2 fruit fly cellular contexts compared by ENCODE assay signal in the genomic region with DNA sequence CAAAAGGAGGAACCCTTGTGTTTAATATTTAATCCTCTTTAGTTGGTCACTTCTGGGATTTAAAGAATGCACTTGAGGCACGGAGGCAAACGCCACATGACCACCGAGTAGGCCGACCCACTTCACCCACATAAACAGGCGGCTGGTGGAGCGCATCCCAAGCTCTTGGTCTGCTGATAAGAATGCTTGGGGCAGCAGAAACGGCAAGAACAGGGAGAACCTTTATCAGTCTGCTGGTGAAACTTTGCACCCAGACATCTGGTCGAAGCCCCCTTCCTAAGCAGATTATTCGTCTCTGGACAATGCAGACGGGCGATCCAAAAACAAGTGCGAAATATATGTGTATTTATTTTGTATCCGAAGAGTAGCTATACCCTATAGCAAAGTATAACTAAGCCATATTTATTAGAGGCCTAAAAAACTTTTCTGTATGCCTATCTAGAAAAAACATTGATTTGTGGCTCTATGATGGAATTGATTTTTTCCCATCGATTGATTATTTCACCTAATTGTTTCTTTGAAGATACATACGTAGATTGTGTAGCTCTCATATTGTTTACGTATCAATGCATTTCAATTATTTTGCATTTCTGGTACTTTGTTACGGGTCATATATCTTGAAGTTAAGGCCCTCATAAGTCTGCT.
TF ChIP-seq lines count a peak whose summit lies in the region.

No protein-coding gene starts in this region.

TF ChIP-seq in whole organism, embryonic, 481 proteins besides CTCF, POLR2A, EP300 and RAD21 (continued from another document):
- no peak for TF ChIP-seq CG9932 (GFP tag; IDR thresholded peaks at IDR 0.05; lab: Robert Waterston, UW)
- peak; percentile 64 for TF ChIP-seq D19A (tag; optimal IDR thresholded peaks at IDR 0.05; lab: Kevin White, UChicago)
- no peak for TF ChIP-seq Ets97D (GFP tag; optimal IDR thresholded peaks at IDR 0.05; lab: Kevin White, UChicago)
- TF ChIP-seq CG4424 (GFP tag; optimal IDR thresholded peaks at IDR 0.05; lab: Kevin White, UChicago): no peak

TF ChIP-seq in whole organism, prepupa, 60 proteins besides CTCF, POLR2A, EP300 and RAD21 (continued from another document):
- TF ChIP-seq CG16779 (tag; optimal IDR thresholded peaks at IDR 0.05; lab: Kevin White, UChicago): peak; percentile 30
- peak; percentile 29; the same call in 1 of the 3 replicates for TF ChIP-seq CG6163 (GFP tag; IDR thresholded peaks at IDR 0.05; lab: Robert Waterston, UW)
- TF ChIP-seq Smox (GFP tag; optimal IDR thresholded peaks at IDR 0.05; lab: Kevin White, UChicago): peak; percentile 5
- peak; percentile 71 for TF ChIP-seq CG6808 (GFP tag; optimal IDR thresholded peaks at IDR 0.05; lab: Kevin White, UChicago)
- peak; percentile 25 for TF ChIP-seq OdsH (GFP tag; optimal IDR thresholded peaks at IDR 0.05; lab: Kevin White, UChicago)
- TF ChIP-seq CG11902 (GFP tag; optimal IDR thresholded peaks at IDR 0.05; lab: Kevin White, UChicago): no peak
- TF ChIP-seq net (GFP tag; optimal IDR thresholded peaks at IDR 0.05; lab: Kevin White, UChicago): peak; percentile 46
- peak; percentile 10 for TF ChIP-seq Sox102F (GFP tag; optimal IDR thresholded peaks at IDR 0.05; lab: Kevin White, UChicago)
- no peak for TF ChIP-seq Hr39 (GFP tag; optimal IDR thresholded peaks at IDR 0.05; lab: Kevin White, UChicago)
- no peak for TF ChIP-seq Hr4 (GFP tag; optimal IDR thresholded peaks at IDR 0.05; lab: Kevin White, UChicago)
- TF ChIP-seq CG6854 (GFP tag; optimal IDR thresholded peaks at IDR 0.05; lab: Kevin White, UChicago): peak; percentile 16
- TF ChIP-seq Gug (GFP tag; IDR thresholded peaks at IDR 0.05; lab: Robert Waterston, UW): 0 out of 2 replicates have a peak, but pooled peaks have one; percentile 27
- no peak for TF ChIP-seq CG7368 (GFP tag; optimal IDR thresholded peaks at IDR 0.05; lab: Kevin White, UChicago)
- peak; percentile 14 for TF ChIP-seq topi (GFP tag; optimal IDR thresholded peaks at IDR 0.05; lab: Kevin White, UChicago)
- no peak for TF ChIP-seq CG31627 (GFP tag; optimal IDR thresholded peaks at IDR 0.05; lab: Kevin White, UChicago)
- TF ChIP-seq CG8632 (GFP tag; optimal IDR thresholded peaks at IDR 0.05; lab: Kevin White, UChicago): peak; percentile 1
- TF ChIP-seq CG1621 (tag; optimal IDR thresholded peaks at IDR 0.05; lab: Kevin White, UChicago): no peak
- TF ChIP-seq CG10631 (GFP tag; optimal IDR thresholded peaks at IDR 0.05; lab: Kevin White, UChicago): peak; percentile 3
- no peak for TF ChIP-seq Blimp-1 (GFP tag; optimal IDR thresholded peaks at IDR 0.05; lab: Kevin White, UChicago)
- peak; percentile 70 for TF ChIP-seq CG9139 (GFP tag; optimal IDR thresholded peaks at IDR 0.05; lab: Kevin White, UChicago)
- TF ChIP-seq CG3032 (tag; optimal IDR thresholded peaks at IDR 0.05; lab: Kevin White, UChicago): peak; percentile 8
- TF ChIP-seq acj6 (GFP tag; optimal IDR thresholded peaks at IDR 0.05; lab: Kevin White, UChicago): peak; percentile 10
- TF ChIP-seq Eip78C (GFP tag; lab: Kevin White, UChicago): peak; percentile 80
- no peak for TF ChIP-seq achi (GFP tag; optimal IDR thresholded peaks at IDR 0.05; lab: Kevin White, UChicago)
- peak; percentile 19 for TF ChIP-seq pdm3 (GFP tag; optimal IDR thresholded peaks at IDR 0.05; lab: Kevin White, UChicago)
- no peak for TF ChIP-seq Sox15 (GFP tag; optimal IDR thresholded peaks at IDR 0.05; lab: Kevin White, UChicago)
- TF ChIP-seq CG6276 (GFP tag; optimal IDR thresholded peaks at IDR 0.05; lab: Kevin White, UChicago): peak; percentile 65
- peak; percentile 94 for TF ChIP-seq svp (GFP tag; lab: Kevin White, UChicago)
- no peak for TF ChIP-seq lz (GFP tag; optimal IDR thresholded peaks at IDR 0.05; lab: Kevin White, UChicago)
- no peak for TF ChIP-seq dac (GFP tag; optimal IDR thresholded peaks at IDR 0.05; lab: Kevin White, UChicago)
- no peak for TF ChIP-seq CG3919 (GFP tag; optimal IDR thresholded peaks at IDR 0.05; lab: Kevin White, UChicago)
- TF ChIP-seq Lpt (GFP tag; optimal IDR thresholded peaks at IDR 0.05; lab: Kevin White, UChicago): peak; percentile 16
- TF ChIP-seq CG11762 (GFP tag; optimal IDR thresholded peaks at IDR 0.05; lab: Kevin White, UChicago; ENCODE audit: insufficient read depth): no peak
- peak; percentile 10 for TF ChIP-seq Sox14 (GFP tag; optimal IDR thresholded peaks at IDR 0.05; lab: Kevin White, UChicago)
- peak; percentile 16; the same call in 1 of the 2 replicates for TF ChIP-seq CG11294 (GFP tag; IDR thresholded peaks at IDR 0.05; lab: Robert Waterston, UW)
- TF ChIP-seq Eip93F (GFP tag; optimal IDR thresholded peaks at IDR 0.05; lab: Kevin White, UChicago): no peak
